Worm (Caenorhabditis elegans) whole organism, L3 larva: ENCODE results near the gene C28D4.8.
"Not testable (repeated sequence)": the region's sequence is repeated elsewhere in the genome, so short reads cannot be mapped to it uniquely, and the experiment has no call there.

ENCODE experiments used
- R02D3.7 ChIP-seq: fragments of 150-350 bp; optimal IDR thresholded peaks from 2 replicates; lab custom pipeline; 2014; ENCODE audit warnings: missing biosample characterization, missing genetic modification characterization
- ZK546.5 ChIP-seq: sonication (generic microtip); optimal IDR thresholded peaks from 2 replicates; lab custom pipeline; 2017; ENCODE audit warnings: missing biosample characterization, missing genetic modification characterization
- aly-2 ChIP-seq: fragments of 150-350 bp; optimal IDR thresholded peaks from 2 replicates; lab custom pipeline; 2014; ENCODE audit warnings: missing biosample characterization, missing genetic modification characterization
- ceh-16 ChIP-seq: sonication (generic microtip); optimal IDR thresholded peaks from 2 replicates; lab custom pipeline; 2017; ENCODE audit warnings: missing biosample characterization, missing genetic modification characterization
- ceh-28 ChIP-seq: fragments of 150-350 bp; optimal IDR thresholded peaks from 2 replicates; lab custom pipeline; 2014; ENCODE audit warnings: missing biosample characterization, missing genetic modification reagents, missing genetic modification characterization
- ceh-82 ChIP-seq: fragments of 150-350 bp; optimal IDR thresholded peaks from 2 replicates; lab custom pipeline; 2014; ENCODE audit warnings: missing biosample characterization, missing genetic modification characterization
- ceh-9 ChIP-seq: sonication (generic microtip); optimal IDR thresholded peaks from 2 replicates; lab custom pipeline; 2018; ENCODE audit warnings: missing biosample characterization, missing genetic modification characterization
- egl-5 ChIP-seq: fragments of 150-350 bp; optimal IDR thresholded peaks from 2 replicates; lab custom pipeline; 2017; ENCODE audit warnings: missing biosample characterization, missing genetic modification reagents, missing genetic modification characterization, inconsistent platforms
- elt-1 ChIP-seq: fragments of 150-350 bp; optimal IDR thresholded peaks from 2 replicates; lab custom pipeline; 2014; ENCODE audit warnings: missing biosample characterization, missing genetic modification characterization
- elt-3 ChIP-seq, 3 experiments: fragments of 150-350 bp in 1 of 3; sonication (generic microtip) in 2 of 3; optimal IDR thresholded peaks; 2 replicates in 2 of 3; 4 replicates in 1 of 3; lab custom pipeline; 2014 to 2017; ENCODE audit warnings: missing biosample characterization in 3 of 3, missing genetic modification characterization in 3 of 3
- eor-1 ChIP-seq, 2 experiments: fragments of 150-350 bp; optimal IDR thresholded peaks; 2 replicates each; lab custom pipeline; 2014 to 2018; ENCODE audit warnings: missing biosample characterization in 2 of 2, missing genetic modification characterization in 2 of 2
- fkh-2 ChIP-seq: fragments of 150-350 bp; optimal IDR thresholded peaks from 2 replicates; lab custom pipeline; 2014; ENCODE audit warnings: missing biosample characterization, missing genetic modification reagents, missing genetic modification characterization
- fos-1 ChIP-seq: fragments of 150-350 bp; optimal IDR thresholded peaks from 2 replicates; lab custom pipeline; 2014; ENCODE audit warnings: missing biosample characterization, missing genetic modification characterization
- hmg-11 ChIP-seq: sonication (generic microtip); optimal IDR thresholded peaks from 2 replicates; lab custom pipeline; 2016; ENCODE audit warnings: missing genetic modification characterization, missing compliant biosample characterization
- jun-1 ChIP-seq: fragments of 150-350 bp; optimal IDR thresholded peaks from 2 replicates; lab custom pipeline; 2014; ENCODE audit warnings: missing biosample characterization, missing genetic modification reagents, missing genetic modification characterization
- lin-15B ChIP-seq: fragments of 150-350 bp; optimal IDR thresholded peaks from 2 replicates; lab custom pipeline; 2014; ENCODE audit warnings: missing biosample characterization, missing genetic modification characterization
- lin-39 ChIP-seq: fragments of 150-350 bp; optimal IDR thresholded peaks from 2 replicates; lab custom pipeline; 2018; ENCODE audit warnings: missing biosample characterization, missing genetic modification reagents, missing genetic modification characterization
- lsy-12 ChIP-seq: sonication (generic microtip); optimal IDR thresholded peaks from 2 replicates; lab custom pipeline; 2016; ENCODE audit warnings: mild to moderate bottlenecking, missing genetic modification characterization, missing compliant biosample characterization
- mdl-1 ChIP-seq: fragments of 150-350 bp; optimal IDR thresholded peaks from 2 replicates; lab custom pipeline; 2014; ENCODE audit warnings: missing biosample characterization, missing genetic modification characterization
- nfya-1 ChIP-seq: sonication (generic microtip); optimal IDR thresholded peaks from 2 replicates; lab custom pipeline; 2017; ENCODE audit warnings: missing genetic modification characterization, mild to moderate bottlenecking, missing compliant biosample characterization, antibody characterized with exemption, moderate library complexity; ENCODE audit not compliant: insufficient read depth
- nhr-11 ChIP-seq: fragments of 150-350 bp; optimal IDR thresholded peaks from 2 replicates; lab custom pipeline; 2014; ENCODE audit warnings: missing biosample characterization, missing genetic modification characterization
- nhr-12 ChIP-seq: fragments of 150-350 bp; optimal IDR thresholded peaks from 2 replicates; lab custom pipeline; 2014; ENCODE audit warnings: missing biosample characterization, missing genetic modification characterization
- nhr-23 ChIP-seq: fragments of 150-350 bp; optimal IDR thresholded peaks from 2 replicates; lab custom pipeline; 2014; ENCODE audit warnings: missing biosample characterization, missing genetic modification reagents, missing genetic modification characterization
- nhr-237 ChIP-seq: fragments of 150-350 bp; optimal IDR thresholded peaks from 2 replicates; lab custom pipeline; 2014; ENCODE audit warnings: missing biosample characterization, missing genetic modification characterization
- nhr-67 ChIP-seq: fragments of 150-350 bp; optimal IDR thresholded peaks from 2 replicates; lab custom pipeline; 2014; ENCODE audit warnings: missing biosample characterization, missing genetic modification characterization
- nhr-76 ChIP-seq: fragments of 150-350 bp; sonication (generic microtip); optimal IDR thresholded peaks from 5 replicates; lab custom pipeline; 2014; ENCODE audit warnings: missing biosample characterization, missing genetic modification characterization
- nhr-77 ChIP-seq: fragments of 150-350 bp; optimal IDR thresholded peaks from 2 replicates; lab custom pipeline; 2014; ENCODE audit warnings: missing biosample characterization, missing genetic modification characterization
- pha-4 ChIP-seq: fragments of 150-350 bp; optimal IDR thresholded peaks from 2 replicates; lab custom pipeline; 2014; ENCODE audit warnings: missing biosample characterization, missing genetic modification reagents, missing genetic modification characterization
- pqm-1 ChIP-seq: fragments of 150-350 bp; optimal IDR thresholded peaks from 2 replicates; lab custom pipeline; 2017; ENCODE audit warnings: missing biosample characterization, missing genetic modification characterization, inconsistent platforms
- skn-1 ChIP-seq: fragments of 150-350 bp; optimal IDR thresholded peaks from 2 replicates; lab custom pipeline; 2014; ENCODE audit warnings: missing biosample characterization, missing genetic modification characterization
- tbx-2 ChIP-seq: sonication (generic microtip); optimal IDR thresholded peaks from 2 replicates; lab custom pipeline; 2016; ENCODE audit warnings: mild to moderate bottlenecking, missing genetic modification characterization, missing compliant biosample characterization
- unc-62 ChIP-seq: fragments of 150-350 bp; sonication (generic microtip); optimal IDR thresholded peaks from 4 replicates; lab custom pipeline; 2014; ENCODE audit warnings: missing biosample characterization, missing genetic modification reagents, missing genetic modification characterization
- zag-1 ChIP-seq: fragments of 150-350 bp; optimal IDR thresholded peaks from 2 replicates; lab custom pipeline; 2014; ENCODE audit warnings: missing biosample characterization, missing genetic modification characterization

C28D4.8 gene

DNA sequence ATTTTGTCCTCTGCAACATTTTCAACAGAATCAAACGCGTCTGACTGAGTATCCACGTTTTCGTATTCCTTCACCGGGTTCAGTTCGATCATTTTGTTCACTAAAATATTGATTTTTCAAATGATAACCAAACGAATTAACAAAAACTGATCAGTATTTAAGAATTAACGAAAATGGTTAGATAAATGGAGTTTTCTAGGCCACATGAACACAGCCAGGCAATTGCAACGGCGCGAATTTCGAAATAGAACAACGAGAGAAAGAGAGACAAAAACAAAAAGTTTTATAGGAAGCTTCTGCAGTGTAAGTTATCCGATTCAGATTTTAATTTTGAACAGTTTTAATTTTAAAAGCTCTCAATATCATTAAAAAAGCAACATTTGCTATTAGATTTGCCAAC, 29.3 kb upstream of the C28D4.8 start, which contains the start of gene sna-2 (continued):
- no peak for TF ChIP-seq fkh-2 (tag; lab: Kevin White, UChicago)

DNA sequence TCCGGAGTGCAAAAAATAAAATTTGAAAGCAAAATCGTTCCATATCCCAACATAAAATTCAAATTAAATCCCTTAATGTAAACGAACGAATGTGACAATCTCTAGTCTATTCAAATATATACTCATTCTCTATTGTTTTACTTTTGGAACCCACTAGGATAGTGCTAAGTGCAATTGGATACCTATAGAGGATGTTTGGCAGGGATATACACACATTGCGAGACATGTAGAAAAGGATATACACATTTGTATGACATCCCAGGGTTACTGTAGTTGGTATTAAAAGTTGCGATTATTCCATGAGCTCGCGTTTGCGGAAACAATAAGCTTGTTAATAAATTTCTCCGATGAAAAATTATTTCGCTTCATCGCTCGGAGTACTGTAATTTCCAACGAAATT, 25.2 kb upstream of the C28D4.8 start:
- TF ChIP-seq pqm-1 (no peak), R02D3.7 (no peak), mdl-1 (tag; lab: Kevin White, UChicago) (no peak), tbx-2 (no peak), elt-1 (tag; lab: Kevin White, UChicago) (no peak), skn-1 (tag; lab: Kevin White, UChicago) (no peak), ceh-16 (no peak), nhr-11 (no peak), nhr-76 (tag; lab: Kevin White, UChicago) (no peak), ZK546.5 (no peak), nhr-67 (tag; lab: Kevin White, UChicago) (no peak), pha-4 (tag; lab: Kevin White, UChicago) (no peak), eor-1 (tag; optimal IDR thresholded peaks at IDR 0.05; lab: Kevin White, UChicago) (no peak), lsy-12 (no peak), ceh-82 (tag; lab: Kevin White, UChicago) (no peak)

DNA sequence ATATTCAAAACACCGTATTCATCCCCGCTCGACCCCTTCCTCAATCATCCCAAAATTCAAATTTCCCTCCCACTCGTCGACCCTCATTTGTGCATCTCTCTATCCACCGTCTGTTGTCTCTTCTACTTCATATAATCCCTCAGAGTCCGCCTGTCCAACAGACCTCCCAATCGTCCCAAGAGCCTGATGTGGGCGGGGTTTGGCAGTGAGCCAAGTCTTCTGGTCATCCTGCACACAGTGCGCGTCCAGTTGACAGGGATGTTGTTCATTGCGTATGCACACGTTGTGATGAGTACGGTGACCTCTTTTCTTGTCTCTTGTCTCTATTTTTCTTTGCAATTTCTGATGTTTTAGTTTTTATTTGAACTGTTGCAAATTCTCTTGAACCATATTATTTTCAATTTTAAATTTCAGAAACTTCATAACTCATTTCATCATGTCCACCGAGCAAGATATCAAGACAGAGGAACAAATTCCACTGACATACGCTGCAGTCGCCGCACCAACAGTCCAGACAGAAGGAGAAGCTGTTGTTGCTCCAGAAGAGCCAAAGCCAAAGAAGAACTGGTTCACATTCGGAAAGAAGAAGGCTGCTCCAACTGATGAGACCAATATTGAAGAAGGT, 24.0 kb upstream of the C28D4.8 start, which contains the start of gene cav-1:
TSS of gene cav-1 (plus strand) at position 415 of the 625 bp plus-strand sequence.
- no peak for TF ChIP-seq lin-39
- no peak for TF ChIP-seq nhr-77
- no peak for TF ChIP-seq unc-62 (GFP tag; lab: Kevin White, UChicago)
- no peak for TF ChIP-seq nhr-237 (tag; lab: Kevin White, UChicago)
- no peak for TF ChIP-seq egl-5 (tag; lab: Kevin White, UChicago)
- no peak for TF ChIP-seq jun-1 (tag; lab: Kevin White, UChicago)
- TF ChIP-seq mdl-1 (tag; lab: Kevin White, UChicago): no peak
- no peak for TF ChIP-seq nfya-1 (tag; lab: Kevin White, UChicago)
- no peak for TF ChIP-seq aly-2 (tag; lab: Kevin White, UChicago)
- TF ChIP-seq ceh-9: no peak
- TF ChIP-seq ZK546.5: no peak
- TF ChIP-seq elt-3 (tag; optimal IDR thresholded peaks at IDR 0.05; lab: Kevin White, UChicago): no peak
- TF ChIP-seq zag-1 (tag; lab: Kevin White, UChicago): no peak
- no peak for TF ChIP-seq fos-1 (tag; lab: Kevin White, UChicago)
- no peak for TF ChIP-seq pqm-1
- no peak for TF ChIP-seq lin-15B (tag; lab: Kevin White, UChicago)
- no peak for TF ChIP-seq nhr-11
- TF ChIP-seq hmg-11: no peak

DNA sequence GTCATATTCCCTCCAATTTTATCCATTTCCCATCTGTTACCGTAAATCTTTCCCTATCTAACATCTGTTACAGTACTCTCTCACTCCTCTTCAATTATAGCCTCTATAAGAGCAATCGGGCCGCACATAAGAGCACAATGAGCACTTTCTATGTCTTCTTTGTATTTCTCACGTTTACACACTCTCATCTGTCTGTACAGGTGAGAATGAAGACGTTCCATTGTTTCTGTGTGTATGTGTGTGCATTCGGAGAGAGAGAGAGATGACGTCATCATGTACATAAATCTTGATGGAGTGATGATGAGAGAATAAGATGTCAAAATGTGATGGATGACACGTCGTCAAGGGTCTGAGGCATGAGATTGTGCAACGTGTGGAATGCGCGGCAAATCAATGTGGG, 22.6 kb upstream of the C28D4.8 start:
- TF ChIP-seq egl-5 (tag; lab: Kevin White, UChicago) (no peak), lin-15B (tag; lab: Kevin White, UChicago) (no peak), ceh-28 (no peak), hmg-11 (no peak), skn-1 (tag; lab: Kevin White, UChicago) (no peak), mdl-1 (tag; lab: Kevin White, UChicago) (no peak), eor-1 (tag; optimal IDR thresholded peaks at IDR 0.05; lab: Kevin White, UChicago) (no peak), elt-1 (tag; lab: Kevin White, UChicago) (no peak)

DNA sequence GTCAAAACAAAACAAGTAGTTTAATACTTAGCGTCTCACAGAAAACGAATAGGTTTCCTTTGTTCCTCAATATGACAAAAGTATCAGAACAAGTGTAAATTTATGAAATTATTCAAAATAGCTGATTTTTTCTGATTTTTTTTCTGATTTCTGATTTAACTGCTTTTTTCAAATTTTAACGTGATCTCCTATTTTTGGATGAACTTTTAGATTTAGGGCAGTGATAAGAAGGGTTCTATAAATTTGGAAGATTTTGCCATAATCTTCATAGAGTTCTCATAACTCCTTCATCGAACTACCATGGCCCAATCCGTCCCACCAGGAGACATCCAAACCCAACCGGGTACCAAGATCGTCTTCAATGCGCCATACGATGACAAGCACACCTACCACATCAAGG, 21.5 kb upstream of the C28D4.8 start, which contains the start of gene msp-78:
TSS of gene msp-78 (plus strand) at position 301 of the 400 bp plus-strand sequence.
- not testable (repeated sequence) for TF ChIP-seq nhr-12, zag-1, lin-15B (tag; lab: Kevin White, UChicago)

DNA sequence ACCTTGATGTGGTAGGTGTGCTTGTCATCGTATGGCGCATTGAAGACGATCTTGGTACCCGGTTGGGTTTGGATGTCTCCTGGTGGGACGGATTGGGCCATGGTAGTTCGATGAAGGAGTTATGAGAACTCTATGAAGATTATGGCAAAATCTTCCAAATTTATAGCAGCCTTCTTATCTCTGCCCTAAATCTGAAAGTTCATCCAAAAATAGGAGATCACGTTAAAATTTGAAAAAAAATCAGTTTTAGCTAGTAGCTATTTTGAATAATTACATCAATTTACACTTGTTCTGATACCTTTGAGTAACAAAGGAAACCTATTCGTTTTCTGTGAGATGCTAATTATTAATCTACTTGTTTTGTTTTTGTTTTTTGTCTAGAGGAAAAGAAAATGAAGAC, 18.8 kb upstream of the C28D4.8 start, which contains the start of gene msp-79:
TSS of gene msp-79 (minus strand) at position 101 of the 400 bp plus-strand sequence.
- not testable (repeated sequence) for TF ChIP-seq pha-4 (tag; lab: Kevin White, UChicago); lsy-12; nhr-23 (tag; lab: Kevin White, UChicago)
